Worm (Caenorhabditis elegans) whole organism, L2 larva: ENCODE results near the gene pkc-3.

Experiments used
- ama-1 ChIP-seq: fragments of 150-350 bp; optimal IDR thresholded peaks from 2 replicates; lab custom pipeline; 2018; ENCODE audit warnings: inconsistent platforms
- ceh-16 ChIP-seq: fragments of 150-350 bp; optimal IDR thresholded peaks from 2 replicates; lab custom pipeline; 2014; ENCODE audit warnings: missing biosample characterization, missing genetic modification characterization
- egl-27 ChIP-seq: sonication (generic microtip); optimal IDR thresholded peaks from 3 replicates; lab custom pipeline; 2017; ENCODE audit warnings: missing biosample characterization, missing genetic modification reagents, missing genetic modification characterization
- nhr-237 ChIP-seq: fragments of 150-350 bp; optimal IDR thresholded peaks from 2 replicates; lab custom pipeline; 2014; ENCODE audit warnings: missing biosample characterization, missing genetic modification characterization
- unc-39 ChIP-seq: fragments of 150-350 bp; optimal IDR thresholded peaks from 2 replicates; lab custom pipeline; 2014; ENCODE audit warnings: missing biosample characterization, missing genetic modification characterization

- TF ChIP-seq egl-27 (no peak), ama-1 (lab: Kevin White, UChicago) (no peak), unc-39 (no peak), nhr-237 (tag; lab: Kevin White, UChicago) (no peak), ceh-16 (tag; lab: Kevin White, UChicago) (no peak)
Observed at ce11 chrII:5353642-5354041, 26.2 kb upstream of the pkc-3 start.
